Fruit fly (Drosophila melanogaster) whole organism, embryonic: ENCODE data around the gene CG12995.

ENCODE experiments used
- Bteb2 ChIP-seq: fragments of 200-800 bp; sonication (Bioruptor generic); optimal IDR thresholded peaks from 2 replicates; lab custom pipeline; 2016; ENCODE audit warnings: missing biosample characterization, missing genetic modification characterization
- CG10209 ChIP-seq: fragments of 200-800 bp; sonication (Bioruptor generic); optimal IDR thresholded peaks from 3 replicates; lab custom pipeline; 2017; ENCODE audit warnings: missing biosample characterization, mild to moderate bottlenecking, missing genetic modification characterization, missing genetic modification reagents
- CG11085 ChIP-seq: fragments of 200-800 bp; sonication (Bioruptor generic); IDR thresholded peaks from 2 replicates; pipeline ENCODE4 v1.3.6; 2022; ENCODE audit warnings: missing biosample characterization, missing genetic modification characterization
- CG11560 ChIP-seq: fragments of 200-800 bp; sonication (Bioruptor generic); IDR thresholded peaks from 3 replicates; pipeline ENCODE4 v1.3.6; 2022; ENCODE audit warnings: missing biosample characterization, missing genetic modification characterization
- CG11696 ChIP-seq: fragments of 200-800 bp; sonication (Bioruptor generic); IDR thresholded peaks from 2 replicates; pipeline ENCODE4 v1.3.6; 2022; ENCODE audit warnings: missing biosample characterization, missing genetic modification characterization
- CG12744 ChIP-seq: fragments of 200-800 bp; sonication (Bioruptor generic); optimal IDR thresholded peaks from 2 replicates; lab custom pipeline; 2016; ENCODE audit warnings: missing biosample characterization, missing genetic modification characterization
- CG13123 ChIP-seq: fragments of 200-800 bp; sonication (Bioruptor generic); optimal IDR thresholded peaks from 2 replicates; lab custom pipeline; 2016; ENCODE audit warnings: missing biosample characterization, missing genetic modification characterization
- CG17186 ChIP-seq: fragments of 200-800 bp; sonication (Bioruptor generic); optimal IDR thresholded peaks from 3 replicates; lab custom pipeline; 2017; ENCODE audit warnings: missing biosample characterization, missing genetic modification reagents, missing genetic modification characterization
- CG18764 ChIP-seq: fragments of 200-800 bp; sonication (Bioruptor generic); optimal IDR thresholded peaks from 3 replicates; lab custom pipeline; 2016; ENCODE audit warnings: missing biosample characterization, missing genetic modification characterization
- CG3847 ChIP-seq: fragments of 200-800 bp; sonication (Bioruptor generic); IDR thresholded peaks from 2 replicates; pipeline ENCODE4 v1.3.6; 2022; ENCODE audit warnings: missing biosample characterization, missing genetic modification characterization
- CG43689 ChIP-seq: fragments of 200-800 bp; sonication (Bioruptor generic); IDR thresholded peaks from 2 replicates; pipeline ENCODE4 v1.3.6; 2022; ENCODE audit warnings: missing biosample characterization, missing genetic modification characterization
- CG4730 ChIP-seq: fragments of 200-800 bp; sonication (Bioruptor generic); IDR thresholded peaks from 2 replicates; pipeline ENCODE4 v1.3.6; 2022; ENCODE audit warnings: missing biosample characterization, missing genetic modification characterization
- CG8944 ChIP-seq: fragments of 200-800 bp; sonication (Bioruptor generic); optimal IDR thresholded peaks from 3 replicates; lab custom pipeline; 2016; ENCODE audit warnings: missing biosample characterization, missing genetic modification characterization
- CG9437 ChIP-seq: fragments of 200-800 bp; sonication (Bioruptor generic); optimal IDR thresholded peaks from 2 replicates; lab custom pipeline; 2018; ENCODE audit warnings: missing biosample characterization, mild to moderate bottlenecking, missing genetic modification characterization
- D ChIP-seq, 2 experiments: fragments of 200-800 bp in 1 of 2; fragments of >200 bp in 1 of 2; sonication (Bioruptor generic) in 1 of 2; optimal IDR thresholded peaks; 2 replicates in 1 of 2; 3 replicates in 1 of 2; lab custom pipeline; 2017; ENCODE audit warnings: mild to moderate bottlenecking in 1 of 2, missing biosample characterization in 1 of 2, missing genetic modification characterization in 1 of 2, missing genetic modification reagents in 1 of 2
- Dad ChIP-seq: fragments of 200-800 bp; sonication (Bioruptor generic); optimal IDR thresholded peaks from 3 replicates; lab custom pipeline; 2016; ENCODE audit warnings: missing biosample characterization, missing genetic modification characterization
- Deaf1 ChIP-seq: fragments of 200-800 bp; optimal IDR thresholded peaks from 3 replicates; lab custom pipeline; 2019; ENCODE audit warnings: missing biosample characterization, mild to moderate bottlenecking, missing genetic modification characterization, moderate library complexity
- E2f2 ChIP-seq: fragments of 200-800 bp; sonication (Bioruptor generic); IDR thresholded peaks from 2 replicates; pipeline ENCODE4 v1.3.6; 2022; ENCODE audit warnings: missing biosample characterization, missing genetic modification characterization
- GATAe ChIP-seq: fragments of 200-800 bp; sonication (Bioruptor generic); conservative IDR thresholded peaks from 2 replicates; pipeline ENCODE4 v1.3.6; 2022; ENCODE audit warnings: missing biosample characterization, missing genetic modification characterization
- Gug ChIP-seq: fragments of 200-800 bp; sonication (Bioruptor generic); IDR thresholded peaks from 4 replicates; pipeline ENCODE4 v1.3.6; 2022; ENCODE audit warnings: missing biosample characterization, missing genetic modification characterization
- HHEX ChIP-seq: fragments of 200-800 bp; sonication (Bioruptor generic); optimal IDR thresholded peaks from 3 replicates; lab custom pipeline; 2017; ENCODE audit warnings: missing biosample characterization, mild to moderate bottlenecking, missing genetic modification characterization, missing genetic modification reagents
- HLH4C ChIP-seq: fragments of 200-800 bp; sonication (Bioruptor generic); IDR thresholded peaks from 3 replicates; pipeline ENCODE4 v1.3.6; 2022; ENCODE audit warnings: missing biosample characterization, missing genetic modification characterization; ENCODE audit not compliant: partially characterized antibody
- HLH54F ChIP-seq: fragments of 200-800 bp; sonication (Bioruptor generic); optimal IDR thresholded peaks from 3 replicates; lab custom pipeline; 2016; ENCODE audit warnings: missing biosample characterization, missing genetic modification characterization
- Hand ChIP-seq: fragments of 200-800 bp; sonication (Bioruptor generic); optimal IDR thresholded peaks from 2 replicates; lab custom pipeline; 2017; ENCODE audit warnings: mild to moderate bottlenecking, missing biosample characterization, missing genetic modification reagents, missing genetic modification characterization
- HmgD ChIP-seq: fragments of 200-800 bp; sonication (Bioruptor generic); optimal IDR thresholded peaks from 3 replicates; lab custom pipeline; 2016; ENCODE audit warnings: missing biosample characterization, missing genetic modification characterization
- Hsf ChIP-seq: fragments of 200-800 bp; sonication (Bioruptor generic); optimal IDR thresholded peaks from 3 replicates; lab custom pipeline; 2016; ENCODE audit warnings: missing biosample characterization, missing genetic modification characterization
- Myb ChIP-seq: fragments of 200-800 bp; sonication (Bioruptor generic); optimal IDR thresholded peaks from 2 replicates; lab custom pipeline; 2016; ENCODE audit warnings: missing biosample characterization, missing genetic modification characterization
- NC2α ChIP-seq: fragments of 200-800 bp; sonication (Bioruptor generic); optimal IDR thresholded peaks from 2 replicates; lab custom pipeline; 2016; ENCODE audit warnings: missing biosample characterization, missing genetic modification characterization
- Nf-YA ChIP-seq: fragments of 200-800 bp; sonication (Bioruptor generic); IDR thresholded peaks from 2 replicates; pipeline ENCODE4 v1.3.6; 2022; ENCODE audit warnings: missing biosample characterization, missing genetic modification characterization
- Nf-YC ChIP-seq: fragments of 200-800 bp; optimal IDR thresholded peaks from 3 replicates; lab custom pipeline; 2019; ENCODE audit warnings: missing biosample characterization, mild to moderate bottlenecking, missing genetic modification characterization, moderate library complexity
- Rfx ChIP-seq: fragments of 200-800 bp; sonication (Bioruptor generic); IDR thresholded peaks from 2 replicates; pipeline ENCODE4 v1.3.6; 2022; ENCODE audit warnings: missing biosample characterization, missing genetic modification characterization
- Sry-β ChIP-seq: fragments of 200-800 bp; sonication (Bioruptor generic); optimal IDR thresholded peaks from 2 replicates; lab custom pipeline; 2018; ENCODE audit warnings: missing biosample characterization, mild to moderate bottlenecking, missing genetic modification characterization, moderate library complexity
- amos ChIP-seq: fragments of 200-800 bp; sonication (Bioruptor generic); IDR thresholded peaks from 2 replicates; pipeline ENCODE4 v1.3.6; 2022; ENCODE audit warnings: missing biosample characterization, missing genetic modification characterization; ENCODE audit not compliant: partially characterized antibody
- btn ChIP-seq: fragments of 200-800 bp; sonication (Bioruptor generic); optimal IDR thresholded peaks from 2 replicates; lab custom pipeline; 2016; ENCODE audit warnings: missing biosample characterization, missing genetic modification characterization
- cad ChIP-seq: fragments of >200 bp; optimal IDR thresholded peaks from 2 replicates; lab custom pipeline; 2017; ENCODE audit warnings: missing biosample characterization, missing genetic modification characterization
- dpn ChIP-seq, 2 experiments: fragments of 200-800 bp; sonication (Bioruptor generic); optimal IDR thresholded peaks; 3 replicates each; lab custom pipeline; 2016; ENCODE audit warnings: missing biosample characterization in 2 of 2, missing genetic modification characterization in 2 of 2
- fd3F ChIP-seq: fragments of 200-800 bp; sonication (Bioruptor generic); optimal IDR thresholded peaks from 2 replicates; lab custom pipeline; 2018; ENCODE audit warnings: missing biosample characterization, mild to moderate bottlenecking, missing genetic modification characterization, moderate library complexity
- gcm2 ChIP-seq: fragments of 200-800 bp; sonication (Bioruptor generic); optimal IDR thresholded peaks from 2 replicates; lab custom pipeline; 2016; ENCODE audit warnings: missing biosample characterization, missing genetic modification characterization
- gsb-n ChIP-seq: fragments of 200-800 bp; sonication (Bioruptor generic); optimal IDR thresholded peaks from 3 replicates; lab custom pipeline; 2018; ENCODE audit warnings: missing biosample characterization, mild to moderate bottlenecking, missing genetic modification characterization
- klu ChIP-seq: fragments of 200-800 bp; sonication (Bioruptor generic); IDR thresholded peaks from 2 replicates; pipeline ENCODE4 v1.3.6; 2022; ENCODE audit warnings: missing biosample characterization, missing genetic modification characterization
- lab ChIP-seq: fragments of 200-800 bp; sonication (Bioruptor generic); optimal IDR thresholded peaks from 3 replicates; lab custom pipeline; 2017; ENCODE audit warnings: missing biosample characterization, missing genetic modification characterization, mild to moderate bottlenecking, moderate library complexity, missing genetic modification reagents
- nmo ChIP-seq: fragments of 200-800 bp; sonication (Bioruptor generic); optimal IDR thresholded peaks from 2 replicates; lab custom pipeline; 2018; ENCODE audit warnings: missing biosample characterization, mild to moderate bottlenecking, missing genetic modification characterization, moderate library complexity
- pfk ChIP-seq: fragments of 200-800 bp; sonication (Bioruptor generic); optimal IDR thresholded peaks from 2 replicates; lab custom pipeline; 2018; ENCODE audit warnings: missing biosample characterization, mild to moderate bottlenecking, missing genetic modification characterization, moderate library complexity
- phol ChIP-seq: fragments of 200-800 bp; sonication (Bioruptor generic); optimal IDR thresholded peaks from 3 replicates; lab custom pipeline; 2018; ENCODE audit warnings: missing biosample characterization, mild to moderate bottlenecking, missing genetic modification characterization, moderate library complexity
- ro ChIP-seq: fragments of 200-800 bp; sonication (Bioruptor generic); IDR thresholded peaks from 2 replicates; pipeline ENCODE4 v1.3.6; 2022; ENCODE audit warnings: missing biosample characterization, missing genetic modification characterization
- salm ChIP-seq: fragments of 200-800 bp; sonication (Bioruptor generic); optimal IDR thresholded peaks from 2 replicates; lab custom pipeline; 2018; ENCODE audit warnings: missing biosample characterization, mild to moderate bottlenecking, missing genetic modification characterization
- sens-2 ChIP-seq: fragments of 200-800 bp; sonication (Bioruptor generic); IDR thresholded peaks from 2 replicates; pipeline ENCODE4 v1.3.6; 2022; ENCODE audit warnings: missing biosample characterization, missing genetic modification characterization
- sr ChIP-seq: fragments of 200-800 bp; sonication (Bioruptor generic); IDR thresholded peaks from 3 replicates; pipeline ENCODE4 v1.3.6; 2022; ENCODE audit warnings: missing biosample characterization, missing genetic modification characterization
- unpg ChIP-seq: fragments of 200-800 bp; sonication (Bioruptor generic); optimal IDR thresholded peaks from 3 replicates; lab custom pipeline; 2018; ENCODE audit warnings: missing biosample characterization, mild to moderate bottlenecking, missing genetic modification characterization, moderate library complexity
- vvl ChIP-seq: fragments of 200-800 bp; sonication (Bioruptor generic); IDR thresholded peaks from 2 replicates; pipeline ENCODE4 v1.3.6; 2022; ENCODE audit warnings: missing biosample characterization, missing genetic modification characterization
- zen2 ChIP-seq: fragments of 200-800 bp; sonication (Bioruptor generic); IDR thresholded peaks from 3 replicates; pipeline ENCODE4 v1.3.6; 2022; ENCODE audit warnings: missing biosample characterization, missing genetic modification characterization; ENCODE audit not compliant: partially characterized antibody

The CG12995 gene

dm6 chrX:17178484-17178921 is 31.3 kb downstream of the CG12995 start (continued):
- TF ChIP-seq CG43689 (GFP tag; lab: Robert Waterston, UW) (no peak), Hand (GFP tag; lab: Kevin White, UChicago) (peak; percentile 74), CG18764 (peak; percentile 95), CG3847 (peak; percentile 38; the same call in 1 of the 2 replicates), ro (GFP tag; lab: Robert Waterston, UW) (peak; percentile 98), CG8944 (GFP tag; lab: Kevin White, UChicago) (no peak), gcm2 (no peak), vvl (GFP tag; lab: Robert Waterston, UW) (peak; percentile 100), Nf-YA (GFP tag; lab: Robert Waterston, UW) (peak; percentile 98), amos (GFP tag; lab: Robert Waterston, UW) (no peak), btn (GFP tag; lab: Kevin White, UChicago) (peak; percentile 80), gsb-n (no peak), CG13123 (GFP tag; lab: Kevin White, UChicago) (no peak), CG4730 (GFP tag; lab: Robert Waterston, UW) (peak; percentile 99), Rfx (peak; percentile 98), E2f2 (GFP tag; lab: Robert Waterston, UW) (peak; percentile 82), NC2α (GFP tag; lab: Kevin White, UChicago) (no peak), salm (tag; lab: Kevin White, UChicago) (no peak), HLH4C (GFP tag; lab: Robert Waterston, UW) (no peak), CG11560 (tag; lab: Robert Waterston, UW) (peak; percentile 91), HLH54F (GFP tag; lab: Kevin White, UChicago) (peak; percentile 70), lab (GFP tag; lab: Kevin White, UChicago) (peak; percentile 98), unpg (GFP tag; lab: Kevin White, UChicago) (no peak), fd3F (GFP tag; lab: Kevin White, UChicago) (peak; percentile 94), phol (tag; lab: Kevin White, UChicago) (peak; percentile 97), dpn (GFP tag; optimal IDR thresholded peaks at IDR 0.05; lab: Kevin White, UChicago) (peak in 1 of 2 experiments; percentile 94), sens-2 (GFP tag; lab: Robert Waterston, UW) (peak; percentile 94), Deaf1 (tag; lab: Kevin White, UChicago) (peak; percentile 86), pfk (GFP tag; lab: Kevin White, UChicago) (peak; percentile 35), Hsf (GFP tag; lab: Kevin White, UChicago) (peak; percentile 79), CG9437 (no peak), Nf-YC (tag; lab: Kevin White, UChicago) (peak; percentile 93), nmo (GFP tag; lab: Kevin White, UChicago) (peak; percentile 99), Bteb2 (GFP tag; lab: Kevin White, UChicago) (no peak), HmgD (GFP tag; lab: Kevin White, UChicago) (no peak), cad (peak; percentile 61), Sry-β (GFP tag; lab: Kevin White, UChicago) (peak; percentile 39), HHEX (GFP tag; lab: Kevin White, UChicago) (peak; percentile 96), CG11696 (GFP tag; lab: Robert Waterston, UW) (peak; percentile 93), zen2 (no peak), GATAe (GFP tag; lab: Robert Waterston, UW) (peak; percentile 96), CG17186 (GFP tag; lab: Kevin White, UChicago) (peak; percentile 81), Dad (GFP tag; lab: Kevin White, UChicago) (peak; percentile 96), sr (GFP tag; lab: Robert Waterston, UW) (peak; percentile 91), klu (peak; percentile 97), CG12744 (GFP tag; lab: Kevin White, UChicago) (peak; percentile 71), CG11085 (GFP tag; lab: Robert Waterston, UW) (peak; percentile 98), Gug (GFP tag; lab: Robert Waterston, UW) (peak; percentile 92), Myb (GFP tag; lab: Kevin White, UChicago) (peak; percentile 22), D (optimal IDR thresholded peaks at IDR 0.05; lab: Kevin White, UChicago) (no peak), D (GFP tag; optimal IDR thresholded peaks at IDR 0.05; lab: Kevin White, UChicago) (peak; percentile 97), CG10209 (peak; percentile 98)
